Worm (Caenorhabditis elegans) whole organism, late embryonic: Measurements from ENCODE around the gene mnk-1.
A peak's percentile ranks its signal among the peaks of the same experiment; 100 is the strongest.

ENCODE experiments used
- C38D4.7 ChIP-seq: fragments of 200-800 bp; sonication (Bioruptor generic); optimal IDR thresholded peaks from 2 replicates; lab custom pipeline; 2018; ENCODE audit warnings: mild to moderate bottlenecking, missing genetic modification characterization, moderate library complexity, missing compliant biosample characterization
- K02D7.2 ChIP-seq: sonication (generic microtip); optimal IDR thresholded peaks from 2 replicates; lab custom pipeline; 2017; ENCODE audit warnings: mild to moderate bottlenecking, missing genetic modification characterization, missing compliant biosample characterization
- K09A11.1 ChIP-seq: sonication (generic microtip); optimal IDR thresholded peaks from 2 replicates; lab custom pipeline; 2017; ENCODE audit warnings: antibody characterized with exemption, mild to moderate bottlenecking, missing genetic modification characterization, missing compliant biosample characterization; ENCODE audit not compliant: insufficient read depth
- Y22D7AL.16 ChIP-seq: sonication (generic microtip); optimal IDR thresholded peaks from 2 replicates; lab custom pipeline; 2016; ENCODE audit warnings: missing genetic modification characterization, missing compliant biosample characterization
- ahr-1 ChIP-seq: sonication (generic microtip); optimal IDR thresholded peaks from 2 replicates; lab custom pipeline; 2016; ENCODE audit warnings: missing genetic modification characterization, missing compliant biosample characterization
- ama-1 ChIP-seq: fragments of 150-350 bp; optimal IDR thresholded peaks from 2 replicates; lab custom pipeline; 2014
- ceh-14 ChIP-seq: sonication (generic microtip); optimal IDR thresholded peaks from 2 replicates; lab custom pipeline; 2016; ENCODE audit warnings: missing genotype, missing genetic modification characterization, missing compliant biosample characterization
- ceh-18 ChIP-seq: sonication (generic microtip); optimal IDR thresholded peaks from 2 replicates; lab custom pipeline; 2016; ENCODE audit warnings: missing genetic modification characterization, missing compliant biosample characterization
- ceh-2 ChIP-seq: sonication (generic microtip); optimal IDR thresholded peaks from 2 replicates; lab custom pipeline; 2016; ENCODE audit warnings: missing genotype, missing genetic modification characterization, missing compliant biosample characterization
- ceh-24 ChIP-seq: sonication (generic microtip); optimal IDR thresholded peaks from 2 replicates; lab custom pipeline; 2016; ENCODE audit warnings: mild to moderate bottlenecking, missing genetic modification characterization, missing compliant biosample characterization
- ceh-34 ChIP-seq: sonication (generic microtip); optimal IDR thresholded peaks from 2 replicates; lab custom pipeline; 2016; ENCODE audit warnings: mild to moderate bottlenecking, missing genetic modification characterization, missing compliant biosample characterization
- ceh-45 ChIP-seq: fragments of 200-800 bp; sonication (Bioruptor generic); IDR thresholded peaks from 2 replicates; pipeline ENCODE4 v1.3.6; 2022; ENCODE audit warnings: missing genetic modification reagents, missing genetic modification characterization, missing compliant biosample characterization
- ceh-48 ChIP-seq: sonication (generic microtip); optimal IDR thresholded peaks from 2 replicates; lab custom pipeline; 2016; ENCODE audit warnings: missing genetic modification characterization, inconsistent platforms, missing compliant biosample characterization
- ceh-6 ChIP-seq: fragments of 200-800 bp; sonication (Bioruptor generic); optimal IDR thresholded peaks from 2 replicates; lab custom pipeline; 2018; ENCODE audit warnings: mild to moderate bottlenecking, missing genetic modification characterization, missing compliant biosample characterization
- ceh-9 ChIP-seq: sonication (generic microtip); optimal IDR thresholded peaks from 2 replicates; lab custom pipeline; 2016; ENCODE audit warnings: mild to moderate bottlenecking, missing genetic modification characterization, inconsistent platforms, missing compliant biosample characterization
- dve-1 ChIP-seq: sonication (generic microtip); optimal IDR thresholded peaks from 2 replicates; lab custom pipeline; 2017; ENCODE audit warnings: antibody characterized with exemption, mild to moderate bottlenecking, missing genetic modification characterization, missing compliant biosample characterization
- eyg-1 ChIP-seq: sonication (generic microtip); optimal IDR thresholded peaks from 2 replicates; lab custom pipeline; 2016; ENCODE audit warnings: missing genotype, missing genetic modification characterization, missing compliant biosample characterization
- fax-1 ChIP-seq: sonication (generic microtip); optimal IDR thresholded peaks from 2 replicates; lab custom pipeline; 2016; ENCODE audit warnings: missing genotype, missing genetic modification characterization, missing compliant biosample characterization
- fkh-6 ChIP-seq: sonication (generic microtip); optimal IDR thresholded peaks from 2 replicates; lab custom pipeline; 2016; ENCODE audit warnings: missing genetic modification characterization, missing compliant biosample characterization
- hlh-13 ChIP-seq: fragments of 200-800 bp; sonication (Bioruptor generic); optimal IDR thresholded peaks from 2 replicates; lab custom pipeline; 2018; ENCODE audit warnings: mild to moderate bottlenecking, missing genetic modification characterization, missing compliant biosample characterization
- hlh-15 ChIP-seq: sonication (generic microtip); optimal IDR thresholded peaks from 2 replicates; lab custom pipeline; 2016; ENCODE audit warnings: missing genetic modification characterization, missing compliant biosample characterization
- hlh-6 ChIP-seq: sonication (generic microtip); optimal IDR thresholded peaks from 2 replicates; lab custom pipeline; 2016; ENCODE audit warnings: missing genotype, missing genetic modification characterization, missing compliant biosample characterization
- hlh-8 ChIP-seq: sonication (generic microtip); optimal IDR thresholded peaks from 2 replicates; lab custom pipeline; 2016; ENCODE audit warnings: missing genotype, missing genetic modification characterization, missing compliant biosample characterization
- lim-6 ChIP-seq: sonication (generic microtip); optimal IDR thresholded peaks from 2 replicates; lab custom pipeline; 2016; ENCODE audit warnings: missing genetic modification characterization, missing compliant biosample characterization
- lin-11 ChIP-seq: fragments of 200-800 bp; sonication (Bioruptor generic); optimal IDR thresholded peaks from 2 replicates; lab custom pipeline; 2018; ENCODE audit warnings: mild to moderate bottlenecking, missing genetic modification characterization, missing compliant biosample characterization
- madf-2 ChIP-seq: sonication (generic microtip); optimal IDR thresholded peaks from 2 replicates; lab custom pipeline; 2017; ENCODE audit warnings: missing genetic modification characterization, missing compliant biosample characterization
- nfya-1 ChIP-seq: sonication (generic microtip); optimal IDR thresholded peaks from 2 replicates; lab custom pipeline; 2017; ENCODE audit warnings: missing genetic modification characterization, mild to moderate bottlenecking, missing compliant biosample characterization, antibody characterized with exemption, moderate library complexity
- nhr-11 ChIP-seq: fragments of 150-350 bp; optimal IDR thresholded peaks from 2 replicates; lab custom pipeline; 2014; ENCODE audit warnings: missing biosample characterization, missing genetic modification characterization
- nhr-232 ChIP-seq: sonication (generic microtip); optimal IDR thresholded peaks from 2 replicates; lab custom pipeline; 2016; ENCODE audit warnings: missing genetic modification characterization, missing compliant biosample characterization
- odd-2 ChIP-seq: sonication (generic microtip); optimal IDR thresholded peaks from 2 replicates; lab custom pipeline; 2017; ENCODE audit warnings: antibody characterized with exemption, mild to moderate bottlenecking, missing genetic modification characterization, missing compliant biosample characterization
- pag-3 ChIP-seq: sonication (generic microtip); optimal IDR thresholded peaks from 2 replicates; lab custom pipeline; 2016; ENCODE audit warnings: missing compliant biosample characterization, missing genetic modification characterization, borderline replicate concordance
- pat-9 ChIP-seq: fragments of 200-800 bp; sonication (Bioruptor generic); optimal IDR thresholded peaks from 2 replicates; lab custom pipeline; 2018; ENCODE audit warnings: mild to moderate bottlenecking, missing genetic modification characterization, moderate library complexity, missing compliant biosample characterization
- pax-1 ChIP-seq: fragments of 150-350 bp; optimal IDR thresholded peaks from 2 replicates; lab custom pipeline; 2014; ENCODE audit warnings: missing biosample characterization, missing genetic modification characterization
- pha-2 ChIP-seq: sonication (generic microtip); optimal IDR thresholded peaks from 2 replicates; lab custom pipeline; 2017; ENCODE audit warnings: mild to moderate bottlenecking, missing genetic modification characterization, missing compliant biosample characterization
- pqm-1 ChIP-seq: sonication (generic microtip); optimal IDR thresholded peaks from 2 replicates; lab custom pipeline; 2016; ENCODE audit warnings: missing genetic modification characterization, missing compliant biosample characterization
- pros-1 ChIP-seq: fragments of 150-350 bp; optimal IDR thresholded peaks from 2 replicates; lab custom pipeline; 2014; ENCODE audit warnings: missing biosample characterization, missing genetic modification reagents, missing genetic modification characterization
- ref-2 ChIP-seq: sonication (generic microtip); optimal IDR thresholded peaks from 2 replicates; lab custom pipeline; 2016; ENCODE audit warnings: missing genetic modification characterization, missing compliant biosample characterization
- sox-4 ChIP-seq: sonication (generic microtip); optimal IDR thresholded peaks from 2 replicates; lab custom pipeline; 2017; ENCODE audit warnings: mild to moderate bottlenecking, missing genetic modification characterization, inconsistent platforms, missing compliant biosample characterization
- syd-9 ChIP-seq: sonication (generic microtip); optimal IDR thresholded peaks from 2 replicates; lab custom pipeline; 2016; ENCODE audit warnings: mild to moderate bottlenecking, missing genetic modification characterization, moderate library complexity, missing compliant biosample characterization
- tbx-2 ChIP-seq: sonication (generic microtip); optimal IDR thresholded peaks from 2 replicates; lab custom pipeline; 2016; ENCODE audit warnings: missing genetic modification characterization, missing compliant biosample characterization
- tbx-7 ChIP-seq: sonication (generic microtip); optimal IDR thresholded peaks from 2 replicates; lab custom pipeline; 2016; ENCODE audit warnings: missing genotype, missing genetic modification characterization, missing compliant biosample characterization
- ttx-3 ChIP-seq: sonication (generic microtip); optimal IDR thresholded peaks from 2 replicates; lab custom pipeline; 2016; ENCODE audit warnings: missing genetic modification reagents, missing genetic modification characterization, missing compliant biosample characterization
- unc-3 ChIP-seq, 2 experiments: fragments of 200-800 bp in 1 of 2; sonication (Bioruptor generic) in 1 of 2; sonication (generic microtip) in 1 of 2; conservative IDR thresholded peaks in 1 of 2; optimal IDR thresholded peaks in 1 of 2; 2 replicates each; pipeline versions ENCODE4 v1.3.6 to Lab custom; 2016 to 2022; ENCODE audit warnings: missing compliant biosample characterization in 2 of 2, missing genetic modification characterization in 2 of 2, missing genetic modification reagents in 1 of 2
- unc-42 ChIP-seq: sonication (generic microtip); optimal IDR thresholded peaks from 2 replicates; lab custom pipeline; 2016; ENCODE audit warnings: missing genotype, missing genetic modification characterization, missing compliant biosample characterization
- unc-86 ChIP-seq: sonication (generic microtip); optimal IDR thresholded peaks from 2 replicates; lab custom pipeline; 2016; ENCODE audit warnings: missing genetic modification characterization, missing compliant biosample characterization
- zip-5 ChIP-seq: sonication (generic microtip); optimal IDR thresholded peaks from 2 replicates; lab custom pipeline; 2016; ENCODE audit warnings: missing genetic modification characterization, missing compliant biosample characterization
- ztf-16 ChIP-seq: sonication (generic microtip); optimal IDR thresholded peaks from 2 replicates; lab custom pipeline; 2017; ENCODE audit warnings: missing genetic modification characterization, missing compliant biosample characterization

Gene mnk-1

DNA sequence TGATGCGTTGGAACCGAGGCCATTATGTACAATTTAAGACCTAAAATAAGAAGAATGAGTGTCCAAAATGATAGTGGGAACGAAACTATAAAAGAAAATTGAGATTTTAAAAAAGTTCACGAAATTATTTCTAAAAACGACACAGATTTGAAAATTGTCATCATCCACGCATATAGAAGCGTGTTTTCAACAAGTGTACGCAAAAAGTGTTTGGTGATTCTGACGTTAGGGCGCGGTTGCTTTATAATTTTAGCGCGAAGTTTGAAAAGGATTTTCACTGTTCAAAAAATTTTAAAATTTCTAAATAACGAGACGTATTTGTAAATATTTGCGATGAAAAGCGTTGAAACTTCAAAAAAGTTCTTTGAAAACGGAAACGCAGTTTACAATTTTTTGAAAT lies 8.5 kb upstream of the mnk-1 start, which contains the start of gene cdc-48.1 (continued):
- TF ChIP-seq unc-3 (GFP tag; conservative IDR thresholded peaks at IDR 0.05; lab: Robert Waterston, UW) (peak; percentile 76), unc-3 (tag; optimal IDR thresholded peaks at IDR 0.05; lab: Kevin White, UChicago) (peak; percentile 92), ref-2 (tag; lab: Kevin White, UChicago) (peak; percentile 99), ttx-3 (peak; percentile 68), eyg-1 (tag; lab: Kevin White, UChicago) (no peak), ceh-34 (tag; lab: Kevin White, UChicago) (peak; percentile 99), odd-2 (tag; lab: Kevin White, UChicago) (no peak), ceh-14 (tag; lab: Kevin White, UChicago) (peak; percentile 98), ceh-2 (tag; lab: Kevin White, UChicago) (peak; percentile 74), pqm-1 (peak; percentile 77), unc-42 (tag; lab: Kevin White, UChicago) (peak; percentile 100), unc-86 (tag; lab: Kevin White, UChicago) (peak; percentile 97), ceh-48 (tag; lab: Kevin White, UChicago) (peak; percentile 81), syd-9 (tag; lab: Kevin White, UChicago) (peak; percentile 94), Y22D7AL.16 (tag; lab: Kevin White, UChicago) (peak; percentile 77), ceh-24 (peak; percentile 57), dve-1 (tag; lab: Kevin White, UChicago) (peak; percentile 99), ahr-1 (peak; percentile 61), pat-9 (tag; lab: Kevin White, UChicago) (peak; percentile 92), C38D4.7 (GFP tag; lab: Kevin White, UChicago) (peak; percentile 46), pag-3 (tag; lab: Kevin White, UChicago) (peak; percentile 93), ceh-9 (tag; lab: Kevin White, UChicago) (no peak), zip-5 (tag; lab: Kevin White, UChicago) (peak; percentile 30), pha-2 (tag; lab: Kevin White, UChicago) (peak; percentile 82), tbx-2 (tag; lab: Kevin White, UChicago) (peak; percentile 99), pax-1 (peak; percentile 96), madf-2 (peak; percentile 81), nhr-232 (tag; lab: Kevin White, UChicago) (no peak), ceh-18 (tag; lab: Kevin White, UChicago) (peak; percentile 100), hlh-13 (GFP tag; lab: Kevin White, UChicago) (peak; percentile 24), K09A11.1 (tag; lab: Kevin White, UChicago) (peak; percentile 90), tbx-7 (tag; lab: Kevin White, UChicago) (peak; percentile 68), ceh-6 (peak; percentile 68), sox-4 (tag; lab: Kevin White, UChicago) (peak; percentile 68)

DNA sequence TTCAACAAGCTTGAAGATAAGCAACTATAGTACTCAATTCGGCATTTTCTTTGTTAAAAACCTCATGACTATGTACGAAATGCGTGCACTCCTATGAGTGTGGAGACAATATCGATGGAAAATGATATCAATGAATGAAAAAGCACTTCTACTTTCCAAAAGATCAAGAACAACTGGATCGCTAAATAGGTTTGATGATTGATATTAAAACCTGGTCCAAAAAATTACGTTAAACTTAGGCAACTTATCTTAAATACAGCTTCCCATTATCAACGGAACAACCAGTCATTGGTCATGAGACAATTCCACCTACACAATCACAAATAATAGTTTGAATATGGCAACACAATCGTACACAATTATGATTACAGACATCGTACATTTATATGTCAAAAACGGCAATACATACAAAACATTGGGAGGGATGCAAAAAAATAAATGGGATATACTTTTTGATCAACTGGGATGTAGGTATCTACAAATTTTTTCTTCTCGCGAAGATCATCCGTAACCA lies 4.9 kb upstream of the mnk-1 start:
- TF ChIP-seq fkh-6, result no peak

DNA sequence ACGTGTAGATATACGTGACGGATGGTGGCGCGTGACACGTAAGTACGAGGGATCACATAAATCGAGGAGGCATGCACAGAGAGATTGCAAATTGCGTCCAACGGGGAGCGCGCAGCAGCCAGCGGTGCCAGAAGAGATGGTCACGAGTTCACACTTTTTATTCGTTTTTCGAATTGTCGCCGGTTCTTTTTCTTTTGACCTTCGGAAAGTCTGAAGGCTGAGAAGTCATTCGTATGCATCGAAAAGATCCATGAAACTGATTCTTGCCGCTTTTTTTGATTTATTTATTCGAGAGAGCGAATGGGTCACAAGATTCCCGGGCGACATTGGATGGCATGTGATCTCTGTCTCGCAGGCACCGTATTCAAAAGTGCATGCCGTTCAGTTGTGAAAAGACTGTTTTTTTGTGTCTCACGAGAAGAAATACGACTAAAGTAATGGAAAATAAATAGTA lies 4.1 kb upstream of the mnk-1 start:
- TF ChIP-seq syd-9 (tag; lab: Kevin White, UChicago), result no peak
- no peak for TF ChIP-seq ceh-45
- no peak for TF ChIP-seq eyg-1 (tag; lab: Kevin White, UChicago)
- peak; percentile 49 for TF ChIP-seq unc-42 (tag; lab: Kevin White, UChicago)
- no peak for TF ChIP-seq ama-1 (lab: Kevin White, UChicago)
- no peak for TF ChIP-seq pag-3 (tag; lab: Kevin White, UChicago)
- no peak for TF ChIP-seq lim-6 (tag; lab: Kevin White, UChicago)
- no peak for TF ChIP-seq hlh-6
- TF ChIP-seq fax-1, result no peak
- no peak for TF ChIP-seq dve-1 (tag; lab: Kevin White, UChicago)
- no peak for TF ChIP-seq pha-2 (tag; lab: Kevin White, UChicago)
- no peak for TF ChIP-seq ztf-16 (tag; lab: Kevin White, UChicago)
- no peak for TF ChIP-seq tbx-7 (tag; lab: Kevin White, UChicago)
- TF ChIP-seq unc-3 (GFP tag; conservative IDR thresholded peaks at IDR 0.05; lab: Robert Waterston, UW), result no peak
- no peak for TF ChIP-seq unc-3 (tag; optimal IDR thresholded peaks at IDR 0.05; lab: Kevin White, UChicago)
- TF ChIP-seq hlh-15, result no peak
- no peak for TF ChIP-seq K02D7.2 (tag; lab: Kevin White, UChicago)
- TF ChIP-seq ttx-3, result no peak
- TF ChIP-seq ref-2 (tag; lab: Kevin White, UChicago), result peak; percentile 34
- no peak for TF ChIP-seq pros-1 (tag; lab: Kevin White, UChicago)
- no peak for TF ChIP-seq lin-11 (tag; lab: Kevin White, UChicago)
- TF ChIP-seq nhr-11, result no peak
- TF ChIP-seq K09A11.1 (tag; lab: Kevin White, UChicago), result no peak
- TF ChIP-seq nfya-1 (tag; lab: Kevin White, UChicago), result peak; percentile 24
- TF ChIP-seq zip-5 (tag; lab: Kevin White, UChicago), result no peak
- TF ChIP-seq hlh-8 (tag; lab: Kevin White, UChicago), result no peak
